Fruit fly (Drosophila melanogaster) whole organism, pupa: ENCODE measurements around the gene Osi22.
A peak's percentile ranks its signal among the peaks of the same experiment; 100 is the strongest.

ENCODE experiments used
- CG10348 ChIP-seq: fragments of 200-800 bp; sonication (Bioruptor generic); IDR thresholded peaks from 2 replicates; pipeline ENCODE4 v1.3.6; 2022; ENCODE audit warnings: missing biosample characterization, missing genetic modification characterization
- CG12605 ChIP-seq: fragments of 200-800 bp; sonication (Bioruptor generic); IDR thresholded peaks from 2 replicates; pipeline ENCODE4 v1.3.6; 2022; ENCODE audit warnings: missing biosample characterization, missing genetic modification characterization
- CG13204 ChIP-seq: fragments of 200-800 bp; sonication (Bioruptor generic); optimal IDR thresholded peaks from 2 replicates; lab custom pipeline; 2018; ENCODE audit warnings: missing biosample characterization, mild to moderate bottlenecking, missing genetic modification characterization, moderate library complexity
- CG14655 ChIP-seq: fragments of 200-800 bp; sonication (Bioruptor generic); optimal IDR thresholded peaks from 3 replicates; lab custom pipeline; 2017; ENCODE audit warnings: mild to moderate bottlenecking, missing biosample characterization, missing genetic modification reagents, missing genetic modification characterization
- CG15710 ChIP-seq: fragments of 200-800 bp; sonication (Bioruptor generic); optimal IDR thresholded peaks from 2 replicates; lab custom pipeline; 2018; ENCODE audit warnings: missing biosample characterization, mild to moderate bottlenecking, missing genetic modification characterization, moderate library complexity
- CG17806 ChIP-seq: fragments of 200-800 bp; sonication (Bioruptor generic); optimal IDR thresholded peaks from 2 replicates; lab custom pipeline; 2018; ENCODE audit warnings: missing biosample characterization, mild to moderate bottlenecking, missing genetic modification characterization, moderate library complexity
- CG32121 ChIP-seq: fragments of 200-800 bp; sonication (Bioruptor generic); IDR thresholded peaks from 2 replicates; pipeline ENCODE4 v1.3.6; 2022; ENCODE audit warnings: missing biosample characterization, missing genetic modification characterization
- CG34367 ChIP-seq: fragments of 200-800 bp; sonication (Bioruptor generic); optimal IDR thresholded peaks from 2 replicates; lab custom pipeline; 2018; ENCODE audit warnings: missing biosample characterization, mild to moderate bottlenecking, missing genetic modification characterization
- CG4496 ChIP-seq: fragments of 200-800 bp; sonication (Bioruptor generic); IDR thresholded peaks from 3 replicates; pipeline ENCODE4 v1.3.6; 2022; ENCODE audit warnings: missing biosample characterization, missing genetic modification characterization
- CG8159 ChIP-seq: fragments of 200-800 bp; sonication (Bioruptor generic); optimal IDR thresholded peaks from 3 replicates; lab custom pipeline; 2018; ENCODE audit warnings: missing biosample characterization, mild to moderate bottlenecking, missing genetic modification characterization, moderate library complexity
- CG8301 ChIP-seq: fragments of 200-800 bp; sonication (Bioruptor generic); optimal IDR thresholded peaks from 2 replicates; lab custom pipeline; 2018; ENCODE audit warnings: missing biosample characterization, mild to moderate bottlenecking, missing genetic modification characterization
- CG9948 ChIP-seq: fragments of 200-800 bp; sonication (Bioruptor generic); optimal IDR thresholded peaks from 2 replicates; lab custom pipeline; 2018; ENCODE audit warnings: missing biosample characterization, mild to moderate bottlenecking, missing genetic modification characterization, moderate library complexity
- D1 ChIP-seq: fragments of 200-800 bp; sonication (Bioruptor generic); optimal IDR thresholded peaks from 2 replicates; lab custom pipeline; 2018; ENCODE audit warnings: missing biosample characterization, mild to moderate bottlenecking, missing genetic modification characterization, moderate library complexity
- EcR ChIP-seq: fragments of 200-800 bp; sonication (Bioruptor generic); optimal IDR thresholded peaks from 3 replicates; lab custom pipeline; 2019; ENCODE audit warnings: missing biosample characterization, missing genetic modification characterization, mild to moderate bottlenecking, moderate library complexity, missing genetic modification reagents
- Ets98B ChIP-seq: fragments of 200-800 bp; sonication (Bioruptor generic); IDR thresholded peaks from 2 replicates; pipeline ENCODE4 v1.3.6; 2022; ENCODE audit warnings: missing biosample characterization, missing genetic modification characterization
- Pif1A ChIP-seq: fragments of 200-800 bp; sonication (Bioruptor generic); optimal IDR thresholded peaks from 3 replicates; lab custom pipeline; 2016; ENCODE audit warnings: missing biosample characterization, missing genetic modification characterization
- Pif1B ChIP-seq: fragments of 200-800 bp; sonication (Bioruptor generic); optimal IDR thresholded peaks from 3 replicates; lab custom pipeline; 2016; ENCODE audit warnings: missing biosample characterization, missing genetic modification characterization
- Snoo ChIP-seq: fragments of 200-800 bp; sonication (Bioruptor generic); optimal IDR thresholded peaks from 3 replicates; lab custom pipeline; 2017; ENCODE audit warnings: missing biosample characterization, mild to moderate bottlenecking, missing genetic modification characterization, inconsistent platforms
- fd96Ca ChIP-seq: fragments of 200-800 bp; sonication (Bioruptor generic); IDR thresholded peaks from 3 replicates; pipeline ENCODE4 v1.3.6; 2022; ENCODE audit warnings: missing biosample characterization, missing genetic modification characterization
- gl ChIP-seq: fragments of 200-800 bp; sonication (Bioruptor generic); optimal IDR thresholded peaks from 2 replicates; lab custom pipeline; 2018; ENCODE audit warnings: missing biosample characterization, mild to moderate bottlenecking, missing genetic modification characterization
- rn ChIP-seq: fragments of 200-800 bp; sonication (Bioruptor generic); IDR thresholded peaks from 2 replicates; pipeline ENCODE4 v1.3.6; 2022; ENCODE audit warnings: missing biosample characterization, missing genetic modification characterization

The Osi22 gene

dm6 chr3R:13313088-13313487 lies 22.7 kb downstream of the Osi22 start, which contains the start of gene CG44142:
Gene CG44142, minus strand, starts transcription at chr3R:13313188.
- TF ChIP-seq D1 (no peak), CG13204 (GFP tag; lab: Kevin White, UChicago) (no peak), EcR (no peak), Snoo (tag; lab: Kevin White, UChicago) (no peak), CG32121 (GFP tag; lab: Robert Waterston, UW) (no peak), Pif1A (no peak), rn (no peak), CG8159 (tag; lab: Kevin White, UChicago) (no peak), Ets98B (GFP tag; lab: Robert Waterston, UW) (no peak), CG8301 (tag; lab: Kevin White, UChicago) (no peak), Pif1B (GFP tag; lab: Kevin White, UChicago) (no peak), CG10348 (no peak)

- no peak for TF ChIP-seq CG12605 (GFP tag; lab: Robert Waterston, UW)
These were observed 28.7 kb downstream of the Osi22 start, which contains the start of gene CG45080 for dm6 chr3R:13319170-13319569. Gene CG45080, minus strand, starts transcription at chr3R:13319270.

dm6 chr3R:13319873-13320272 lies 29.4 kb downstream of the Osi22 start:
- TF ChIP-seq CG4496 (GFP tag; lab: Robert Waterston, UW), result peak; percentile 76; the same call in 2 of the 3 replicates
- TF ChIP-seq CG14655 (GFP tag; lab: Kevin White, UChicago), result no peak
- no peak for TF ChIP-seq CG13204 (GFP tag; lab: Kevin White, UChicago)
- no peak for TF ChIP-seq gl (tag; lab: Kevin White, UChicago)
- no peak for TF ChIP-seq CG32121 (GFP tag; lab: Robert Waterston, UW)
- TF ChIP-seq Pif1B (GFP tag; lab: Kevin White, UChicago), result no peak
- TF ChIP-seq Snoo (tag; lab: Kevin White, UChicago), result no peak
- TF ChIP-seq Pif1A, result peak; percentile 20

- TF ChIP-seq CG8301 (tag; lab: Kevin White, UChicago) (no peak), CG13204 (GFP tag; lab: Kevin White, UChicago) (no peak), CG12605 (GFP tag; lab: Robert Waterston, UW) (no peak), gl (tag; lab: Kevin White, UChicago) (no peak), rn (no peak), CG34367 (no peak), EcR (no peak), CG9948 (no peak), CG10348 (no peak), CG4496 (GFP tag; lab: Robert Waterston, UW) (no peak), Snoo (tag; lab: Kevin White, UChicago) (no peak), fd96Ca (GFP tag; lab: Robert Waterston, UW) (no peak), Ets98B (GFP tag; lab: Robert Waterston, UW) (no peak), CG14655 (GFP tag; lab: Kevin White, UChicago) (no peak)
These were observed 42.6 kb downstream of the Osi22 start for dm6 chr3R:13333031-13333430.

dm6 chr3R:13334007-13334406 lies 43.6 kb downstream of the Osi22 start, which contains the start of gene PK2-R2:
Gene PK2-R2, minus strand, starts transcription at chr3R:13334166.
- no peak for TF ChIP-seq Pif1B (GFP tag; lab: Kevin White, UChicago)
- TF ChIP-seq CG17806, result no peak
- TF ChIP-seq CG12605 (GFP tag; lab: Robert Waterston, UW), result no peak
- TF ChIP-seq CG9948, result no peak
- no peak for TF ChIP-seq Ets98B (GFP tag; lab: Robert Waterston, UW)
- no peak for TF ChIP-seq CG8301 (tag; lab: Kevin White, UChicago)
- TF ChIP-seq EcR, result no peak
- TF ChIP-seq CG8159 (tag; lab: Kevin White, UChicago), result no peak
- no peak for TF ChIP-seq CG10348
- no peak for TF ChIP-seq CG15710 (tag; lab: Kevin White, UChicago)
- TF ChIP-seq CG14655 (GFP tag; lab: Kevin White, UChicago), result no peak

dm6 chr3R:13338030-13338429 lies 47.6 kb downstream of the Osi22 start, which contains the start of gene PK2-R1:
Gene PK2-R1, plus strand, starts transcription at chr3R:13338330.
- TF ChIP-seq Pif1B (GFP tag; lab: Kevin White, UChicago) (no peak), CG15710 (tag; lab: Kevin White, UChicago) (no peak), CG8159 (tag; lab: Kevin White, UChicago) (no peak), CG17806 (no peak), Snoo (tag; lab: Kevin White, UChicago) (no peak), CG13204 (GFP tag; lab: Kevin White, UChicago) (no peak), CG8301 (tag; lab: Kevin White, UChicago) (no peak), gl (tag; lab: Kevin White, UChicago) (no peak), Ets98B (GFP tag; lab: Robert Waterston, UW) (no peak), CG34367 (no peak), CG9948 (no peak), EcR (no peak), rn (no peak), CG14655 (GFP tag; lab: Kevin White, UChicago) (no peak), CG12605 (GFP tag; lab: Robert Waterston, UW) (no peak), D1 (no peak)
- TF ChIP-seq, all 21 proteins: peak for 0
